Worm (Caenorhabditis elegans) whole organism, L4/young adult: ENCODE data around the gene Y48A5A.1.

ENCODE experiments used
- W03F9.2 ChIP-seq: fragments of 150-350 bp; optimal IDR thresholded peaks from 2 replicates; lab custom pipeline; 2014; ENCODE audit warnings: missing biosample characterization, missing genetic modification characterization
- dao-5 ChIP-seq: sonication (generic microtip); optimal IDR thresholded peaks from 2 replicates; lab custom pipeline; 2016; ENCODE audit warnings: missing genotype, missing genetic modification characterization, moderate library complexity, missing compliant biosample characterization
- him-1 ChIP-seq: sonication (generic microtip); optimal IDR thresholded peaks from 2 replicates; lab custom pipeline; 2016; ENCODE audit warnings: missing genotype, missing genetic modification reagents, missing genetic modification characterization, missing compliant biosample characterization

DNA sequence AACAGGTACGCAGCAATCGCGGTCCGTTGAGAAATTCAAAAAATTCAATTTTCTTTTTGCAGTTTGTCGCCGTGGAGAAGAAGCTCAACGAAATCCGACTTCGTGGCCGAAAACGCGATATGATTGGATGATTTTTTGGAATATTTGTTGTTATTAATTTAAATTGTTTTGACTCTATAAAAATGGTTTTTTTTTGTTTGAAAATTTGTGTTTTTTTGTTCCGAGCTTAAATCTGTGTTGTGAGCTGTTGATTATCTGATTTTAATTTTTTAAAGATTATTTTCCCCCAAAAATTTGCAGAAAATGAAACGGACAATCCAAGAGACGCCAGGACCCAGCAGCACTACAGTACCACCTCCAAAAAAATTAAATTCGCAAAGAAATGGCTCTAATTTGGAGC is 5.7 kb upstream of the Y48A5A.1 start, which contains the start of gene tdpo-1:
- TF ChIP-seq him-1 (tag; lab: Kevin White, UChicago) (no peak), dao-5 (no peak), W03F9.2 (tag; lab: Kevin White, UChicago) (no peak)
